Fruit fly (Drosophila melanogaster) whole organism, embryonic: ENCODE data around the gene Miga.

Source experiments
- Ada2b ChIP-seq: fragments of 200-800 bp; sonication (Bioruptor generic); IDR thresholded peaks from 2 replicates; pipeline ENCODE4 v1.3.6; 2022; ENCODE audit warnings: missing biosample characterization, missing genetic modification characterization
- Aef1 ChIP-seq: fragments of 200-800 bp; sonication (Bioruptor generic); IDR thresholded peaks from 3 replicates; pipeline ENCODE4 v1.3.6; 2022; ENCODE audit warnings: missing biosample characterization, missing genetic modification characterization
- Antp ChIP-seq: fragments of 200-800 bp; sonication (Bioruptor generic); optimal IDR thresholded peaks from 3 replicates; lab custom pipeline; 2016; ENCODE audit warnings: missing biosample characterization, missing genetic modification characterization
- B-H2 ChIP-seq: fragments of 200-800 bp; sonication (Bioruptor generic); optimal IDR thresholded peaks from 2 replicates; lab custom pipeline; 2018; ENCODE audit warnings: missing biosample characterization, mild to moderate bottlenecking, missing genetic modification characterization
- CG10565 ChIP-seq: fragments of 200-800 bp; sonication (Bioruptor generic); optimal IDR thresholded peaks from 3 replicates; lab custom pipeline; 2016; ENCODE audit warnings: missing biosample characterization, mild to moderate bottlenecking, missing genetic modification characterization
- CG10654 ChIP-seq: fragments of 200-800 bp; sonication (Bioruptor generic); optimal IDR thresholded peaks from 2 replicates; lab custom pipeline; 2016; ENCODE audit warnings: missing biosample characterization, missing genetic modification characterization
- CG11560 ChIP-seq: fragments of 200-800 bp; sonication (Bioruptor generic); IDR thresholded peaks from 3 replicates; pipeline ENCODE4 v1.3.6; 2022; ENCODE audit warnings: missing biosample characterization, missing genetic modification characterization
- CG12942 ChIP-seq: fragments of 200-800 bp; sonication (Bioruptor generic); optimal IDR thresholded peaks from 3 replicates; lab custom pipeline; 2016; ENCODE audit warnings: missing biosample characterization, missing genetic modification characterization
- CG13424 ChIP-seq: fragments of 200-800 bp; sonication (Bioruptor generic); optimal IDR thresholded peaks from 2 replicates; lab custom pipeline; 2019; ENCODE audit warnings: missing biosample characterization, mild to moderate bottlenecking, missing genetic modification characterization, moderate library complexity
- CG15073 ChIP-seq: fragments of 200-800 bp; sonication (Bioruptor generic); optimal IDR thresholded peaks from 2 replicates; lab custom pipeline; 2016; ENCODE audit warnings: missing biosample characterization, missing genetic modification characterization
- CG17802 ChIP-seq: fragments of 200-800 bp; sonication (Bioruptor generic); optimal IDR thresholded peaks from 2 replicates; lab custom pipeline; 2018; ENCODE audit warnings: missing biosample characterization, mild to moderate bottlenecking, missing genetic modification characterization, moderate library complexity
- CG18262 ChIP-seq: fragments of 200-800 bp; optimal IDR thresholded peaks from 3 replicates; lab custom pipeline; 2019; ENCODE audit warnings: missing biosample characterization, mild to moderate bottlenecking, missing genetic modification characterization, moderate library complexity
- CG1832 ChIP-seq: fragments of 200-800 bp; sonication (Bioruptor generic); optimal IDR thresholded peaks from 2 replicates; lab custom pipeline; 2017; ENCODE audit warnings: missing biosample characterization, mild to moderate bottlenecking, missing genetic modification characterization, inconsistent platforms
- CG2712 ChIP-seq: fragments of 200-800 bp; optimal IDR thresholded peaks from 3 replicates; lab custom pipeline; 2019; ENCODE audit warnings: missing biosample characterization, mild to moderate bottlenecking, missing genetic modification characterization, moderate library complexity
- CG3847 ChIP-seq: fragments of 200-800 bp; sonication (Bioruptor generic); IDR thresholded peaks from 2 replicates; pipeline ENCODE4 v1.3.6; 2022; ENCODE audit warnings: missing biosample characterization, missing genetic modification characterization
- CG7786 ChIP-seq: fragments of 200-800 bp; sonication (Bioruptor generic); optimal IDR thresholded peaks from 2 replicates; lab custom pipeline; 2016; ENCODE audit warnings: missing biosample characterization, missing genetic modification characterization
- CG8089 ChIP-seq: fragments of 200-800 bp; sonication (Bioruptor generic); optimal IDR thresholded peaks from 3 replicates; lab custom pipeline; 2016; ENCODE audit warnings: missing biosample characterization, missing genetic modification characterization
- CG8281 ChIP-seq: fragments of 200-800 bp; sonication (Bioruptor generic); optimal IDR thresholded peaks from 2 replicates; lab custom pipeline; 2018; ENCODE audit warnings: missing biosample characterization, mild to moderate bottlenecking, missing genetic modification characterization, moderate library complexity
- CG9609 ChIP-seq: fragments of 200-800 bp; sonication (Bioruptor generic); optimal IDR thresholded peaks from 3 replicates; lab custom pipeline; 2016; ENCODE audit warnings: missing biosample characterization, missing genetic modification characterization
- CoRest ChIP-seq: fragments of 200-800 bp; sonication (Bioruptor generic); optimal IDR thresholded peaks from 3 replicates; lab custom pipeline; 2018; ENCODE audit warnings: missing biosample characterization, mild to moderate bottlenecking, missing genetic modification characterization, moderate library complexity
- Dek ChIP-seq: fragments of 200-800 bp; sonication (Bioruptor generic); optimal IDR thresholded peaks from 3 replicates; lab custom pipeline; 2019; ENCODE audit warnings: missing biosample characterization, mild to moderate bottlenecking, missing genetic modification characterization, moderate library complexity
- Ets65A ChIP-seq: fragments of 200-800 bp; sonication (Bioruptor generic); peaks from one replicate; lab custom pipeline; 2016; ENCODE audit warnings: missing biosample characterization, missing genetic modification characterization
- Ets97D ChIP-seq: fragments of 200-800 bp; sonication (Bioruptor generic); optimal IDR thresholded peaks from 3 replicates; lab custom pipeline; 2016; ENCODE audit warnings: missing biosample characterization, missing genetic modification characterization
- Fer1 ChIP-seq: fragments of 200-800 bp; sonication (Bioruptor generic); optimal IDR thresholded peaks from 2 replicates; lab custom pipeline; 2017; ENCODE audit warnings: missing biosample characterization, mild to moderate bottlenecking, missing genetic modification characterization
- HLH3B ChIP-seq: fragments of 200-800 bp; sonication (Bioruptor generic); IDR thresholded peaks from 2 replicates; pipeline ENCODE4 v1.3.6; 2022; ENCODE audit warnings: missing biosample characterization, missing genetic modification characterization
- Kr ChIP-seq: fragments of 200-800 bp; sonication (Bioruptor generic); optimal IDR thresholded peaks from 2 replicates; lab custom pipeline; 2017; ENCODE audit warnings: missing biosample characterization, mild to moderate bottlenecking, missing genetic modification characterization
- Lpt ChIP-seq: fragments of >200 bp; optimal IDR thresholded peaks from 2 replicates; lab custom pipeline; 2018; ENCODE audit warnings: missing biosample characterization, missing genetic modification characterization
- MESR4 ChIP-seq: fragments of 200-800 bp; sonication (Bioruptor generic); optimal IDR thresholded peaks from 2 replicates; lab custom pipeline; 2018; ENCODE audit warnings: missing biosample characterization, mild to moderate bottlenecking, missing genetic modification characterization, moderate library complexity
- NC2α ChIP-seq: fragments of 200-800 bp; sonication (Bioruptor generic); optimal IDR thresholded peaks from 2 replicates; lab custom pipeline; 2016; ENCODE audit warnings: missing biosample characterization, missing genetic modification characterization
- Six4 ChIP-seq: fragments of 200-800 bp; sonication (Bioruptor generic); optimal IDR thresholded peaks from 2 replicates; lab custom pipeline; 2016; ENCODE audit warnings: missing biosample characterization, missing genetic modification characterization
- ap ChIP-seq: fragments of 200-800 bp; sonication (Bioruptor generic); IDR thresholded peaks from 2 replicates; pipeline ENCODE4 v1.3.6; 2022; ENCODE audit warnings: missing biosample characterization, missing genetic modification characterization
- ash1 ChIP-seq: fragments of 200-800 bp; sonication (Bioruptor generic); optimal IDR thresholded peaks from 2 replicates; lab custom pipeline; 2018; ENCODE audit warnings: missing biosample characterization, mild to moderate bottlenecking, missing genetic modification characterization
- chn ChIP-seq: fragments of 200-800 bp; sonication (Bioruptor generic); optimal IDR thresholded peaks from 2 replicates; lab custom pipeline; 2016; ENCODE audit warnings: missing biosample characterization, missing genetic modification characterization
- crol ChIP-seq: fragments of 200-800 bp; sonication (Bioruptor generic); IDR thresholded peaks from 2 replicates; pipeline ENCODE4 v1.3.6; 2022; ENCODE audit warnings: missing biosample characterization, missing genetic modification characterization
- cwo ChIP-seq: fragments of 200-800 bp; sonication (Bioruptor generic); optimal IDR thresholded peaks from 3 replicates; lab custom pipeline; 2017; ENCODE audit warnings: missing biosample characterization, missing genetic modification characterization, mild to moderate bottlenecking, moderate library complexity, missing genetic modification reagents
- dm ChIP-seq: fragments of 200-800 bp; sonication (Bioruptor generic); optimal IDR thresholded peaks from 3 replicates; lab custom pipeline; 2016; ENCODE audit warnings: missing biosample characterization, missing genetic modification characterization
- dmrt11E ChIP-seq: fragments of 200-800 bp; sonication (Bioruptor generic); optimal IDR thresholded peaks from 3 replicates; lab custom pipeline; 2018; ENCODE audit warnings: missing biosample characterization, mild to moderate bottlenecking, missing genetic modification characterization, moderate library complexity
- grn ChIP-seq: fragments of 200-800 bp; sonication (Bioruptor generic); optimal IDR thresholded peaks from 3 replicates; lab custom pipeline; 2017; ENCODE audit warnings: missing biosample characterization, missing genetic modification characterization
- lov ChIP-seq, 2 experiments: fragments of 200-800 bp in 1 of 2; fragments of >200 bp in 1 of 2; sonication (Bioruptor generic) in 1 of 2; IDR thresholded peaks in 1 of 2; optimal IDR thresholded peaks in 1 of 2; 2 replicates in 1 of 2; 3 replicates in 1 of 2; pipeline versions ENCODE4 v1.3.6 to Lab custom; 2017 to 2022; ENCODE audit warnings: missing biosample characterization in 1 of 2, missing genetic modification characterization in 1 of 2
- org-1 ChIP-seq: fragments of 200-800 bp; sonication (Bioruptor generic); optimal IDR thresholded peaks from 2 replicates; lab custom pipeline; 2017; ENCODE audit warnings: missing biosample characterization, missing genetic modification characterization
- pfk ChIP-seq: fragments of 200-800 bp; sonication (Bioruptor generic); optimal IDR thresholded peaks from 2 replicates; lab custom pipeline; 2018; ENCODE audit warnings: missing biosample characterization, mild to moderate bottlenecking, missing genetic modification characterization, moderate library complexity
- ranshi ChIP-seq: fragments of 200-800 bp; sonication (Bioruptor generic); IDR thresholded peaks from 2 replicates; pipeline ENCODE4 v1.3.6; 2022; ENCODE audit warnings: missing biosample characterization, missing genetic modification characterization
- schlank ChIP-seq: fragments of 200-800 bp; sonication (Bioruptor generic); optimal IDR thresholded peaks from 2 replicates; lab custom pipeline; 2018; ENCODE audit warnings: missing biosample characterization, mild to moderate bottlenecking, missing genetic modification characterization
- sd ChIP-seq: fragments of 200-800 bp; sonication (Bioruptor generic); optimal IDR thresholded peaks from 3 replicates; lab custom pipeline; 2018; ENCODE audit warnings: missing biosample characterization, mild to moderate bottlenecking, missing genetic modification characterization, moderate library complexity
- sr ChIP-seq: fragments of 200-800 bp; sonication (Bioruptor generic); IDR thresholded peaks from 3 replicates; pipeline ENCODE4 v1.3.6; 2022; ENCODE audit warnings: missing biosample characterization, missing genetic modification characterization
- stc ChIP-seq: fragments of 200-800 bp; sonication (Bioruptor generic); IDR thresholded peaks from 2 replicates; pipeline ENCODE4 v1.3.6; 2022; ENCODE audit warnings: missing biosample characterization, missing genetic modification characterization
- trem ChIP-seq: fragments of 200-800 bp; optimal IDR thresholded peaks from 3 replicates; lab custom pipeline; 2019; ENCODE audit warnings: missing biosample characterization, mild to moderate bottlenecking, missing genetic modification characterization, moderate library complexity
- tup ChIP-seq: fragments of 200-800 bp; sonication (Bioruptor generic); optimal IDR thresholded peaks from 2 replicates; lab custom pipeline; 2016; ENCODE audit warnings: missing biosample characterization, mild to moderate bottlenecking, missing genetic modification characterization, moderate library complexity
- unc-4 ChIP-seq: fragments of 200-800 bp; sonication (Bioruptor generic); IDR thresholded peaks from 2 replicates; pipeline ENCODE4 v1.3.6; 2022; ENCODE audit warnings: missing biosample characterization, missing genetic modification characterization; ENCODE audit not compliant: partially characterized antibody

Miga gene

DNA sequence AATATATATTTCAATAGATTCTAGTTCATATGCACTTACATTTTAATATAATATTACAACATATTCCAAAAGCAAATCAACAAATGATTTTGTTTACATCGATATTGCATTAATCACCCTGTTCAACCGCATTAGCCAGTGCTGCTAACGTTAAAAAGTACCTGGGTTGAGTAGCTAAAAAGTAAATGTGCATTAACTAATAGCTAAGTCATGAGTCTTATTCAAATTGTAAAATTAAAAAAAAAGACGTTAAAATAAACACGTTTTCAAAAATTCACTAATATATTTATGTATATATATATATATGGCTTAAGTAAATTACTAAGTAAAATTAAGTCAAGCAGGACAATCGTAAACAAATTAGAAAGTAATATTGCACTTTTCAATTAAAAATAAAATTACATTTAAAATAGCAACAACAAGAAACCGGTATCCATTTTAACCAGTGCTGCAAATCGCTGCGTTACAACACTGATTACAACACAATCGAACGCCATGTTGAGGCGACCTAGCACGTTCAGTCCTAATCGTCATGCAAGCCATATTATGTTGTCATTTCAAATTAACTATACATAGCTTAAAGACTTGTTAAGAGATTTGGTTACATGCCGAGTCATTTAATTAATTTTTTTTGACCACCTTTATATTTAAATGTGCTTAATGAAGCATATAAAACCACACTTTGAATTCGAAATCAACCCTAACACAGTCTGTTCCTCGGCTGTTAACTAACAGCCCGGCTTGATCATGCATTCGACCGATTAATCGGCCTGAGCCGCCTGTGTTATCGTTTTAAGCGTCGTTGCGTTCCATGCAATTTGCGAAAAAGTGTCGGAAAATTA lies 39.2 kb downstream of the Miga start, which contains the start of gene CG10555 (continued):
- TF ChIP-seq lov (optimal IDR thresholded peaks at IDR 0.05; lab: Kevin White, UChicago) (no peak), lov (GFP tag; IDR thresholded peaks at IDR 0.05; lab: Robert Waterston, UW) (peak; percentile 86), HLH3B (GFP tag; lab: Robert Waterston, UW) (peak; percentile 86), org-1 (GFP tag; lab: Kevin White, UChicago) (peak; percentile 24), CG3847 (GFP tag; lab: Robert Waterston, UW) (peak; percentile 91), CG8281 (tag; lab: Kevin White, UChicago) (no peak), ap (peak; percentile 78), cwo (GFP tag; lab: Kevin White, UChicago) (peak; percentile 36), Six4 (GFP tag; lab: Kevin White, UChicago) (peak; percentile 59), CG12942 (GFP tag; lab: Kevin White, UChicago) (peak; percentile 80), CG1832 (GFP tag; lab: Kevin White, UChicago) (no peak), CG8089 (peak; percentile 91), CG11560 (tag; lab: Robert Waterston, UW) (peak; percentile 67; the same call in 2 of the 3 replicates), unc-4 (GFP tag; lab: Robert Waterston, UW) (peak; percentile 50), CG2712 (tag; lab: Kevin White, UChicago) (peak; percentile 86), CG10654 (GFP tag; lab: Kevin White, UChicago) (peak; percentile 79), Lpt (GFP tag; lab: Kevin White, UChicago) (no peak), Ets97D (GFP tag; lab: Kevin White, UChicago) (peak; percentile 88), crol (GFP tag; lab: Robert Waterston, UW) (no peak), CG7786 (peak; percentile 91), Fer1 (GFP tag; lab: Kevin White, UChicago) (peak; percentile 72), schlank (tag; lab: Kevin White, UChicago) (peak; percentile 47), Dek (peak; percentile 49), MESR4 (GFP tag; lab: Kevin White, UChicago) (no peak), dmrt11E (peak; percentile 97), CG10565 (GFP tag; lab: Kevin White, UChicago) (peak; percentile 81), Aef1 (GFP tag; lab: Robert Waterston, UW) (peak; percentile 88), stc (GFP tag; lab: Robert Waterston, UW) (peak; percentile 84), trem (tag; lab: Kevin White, UChicago) (peak; percentile 33), CG17802 (peak; percentile 70), B-H2 (GFP tag; lab: Kevin White, UChicago) (peak; percentile 66), dm (GFP tag; lab: Kevin White, UChicago) (peak; percentile 83), sd (no peak), Ada2b (GFP tag; lab: Robert Waterston, UW) (peak; percentile 82), Antp (GFP tag; lab: Kevin White, UChicago) (peak; percentile 83), Kr (no peak), CG15073 (GFP tag; lab: Kevin White, UChicago) (peak; percentile 19), sr (GFP tag; lab: Robert Waterston, UW) (no peak; the same call in 1 of the 3 replicates), ash1 (GFP tag; lab: Kevin White, UChicago) (no peak), CG13424 (tag; lab: Kevin White, UChicago) (peak; percentile 96), ranshi (GFP tag; lab: Robert Waterston, UW) (peak; percentile 84), chn (GFP tag; lab: Kevin White, UChicago) (peak; percentile 93), Ets65A (GFP tag; lab: Kevin White, UChicago) (peak; percentile 99), pfk (GFP tag; lab: Kevin White, UChicago) (no peak), NC2α (peak; percentile 58), grn (no peak), CG18262 (peak; percentile 75), CoRest (tag; lab: Kevin White, UChicago) (peak; percentile 90), tup (GFP tag; lab: Kevin White, UChicago) (peak; percentile 83), CG9609 (peak; percentile 89)
